Worm (Caenorhabditis elegans) whole organism, L4/young adult: Measurements from ENCODE around the gene clec-74.

Source experiments
- W03F9.2 ChIP-seq: fragments of 150-350 bp; optimal IDR thresholded peaks from 2 replicates; lab custom pipeline; 2014; ENCODE audit warnings: missing biosample characterization, missing genetic modification characterization
- dao-5 ChIP-seq: sonication (generic microtip); optimal IDR thresholded peaks from 2 replicates; lab custom pipeline; 2016; ENCODE audit warnings: missing genotype, missing genetic modification characterization, moderate library complexity, missing compliant biosample characterization
- him-1 ChIP-seq: sonication (generic microtip); optimal IDR thresholded peaks from 2 replicates; lab custom pipeline; 2016; ENCODE audit warnings: missing genotype, missing genetic modification reagents, missing genetic modification characterization, missing compliant biosample characterization

ce11 chrIV:3944459-3944858 lies 12.3 kb upstream of the clec-74 start, which contains the start of gene clec-72:
- no peak for TF ChIP-seq dao-5
- no peak for TF ChIP-seq him-1 (tag; lab: Kevin White, UChicago)
- no peak for TF ChIP-seq W03F9.2 (tag; lab: Kevin White, UChicago)
